Worm (Caenorhabditis elegans) whole organism, young adult: ENCODE results near the gene F23H12.5.

Experiments used
- B0336.3 ChIP-seq: fragments of 200-800 bp; sonication (Bioruptor generic); IDR thresholded peaks from 2 replicates; pipeline ENCODE4 v1.3.6; 2022; ENCODE audit warnings: missing genetic modification characterization, missing compliant biosample characterization
- F22D6.2 ChIP-seq: sonication (generic microtip); optimal IDR thresholded peaks from 2 replicates; lab custom pipeline; 2016; ENCODE audit warnings: mild to moderate bottlenecking, missing genetic modification characterization, missing compliant biosample characterization
- F33H1.4 ChIP-seq: fragments of 200-800 bp; sonication (Bioruptor generic); IDR thresholded peaks from 2 replicates; pipeline ENCODE4 v1.3.6; 2022; ENCODE audit warnings: missing genetic modification reagents, missing genetic modification characterization, missing compliant biosample characterization
- F52B5.7 ChIP-seq: sonication (generic microtip); optimal IDR thresholded peaks from 2 replicates; lab custom pipeline; 2016; ENCODE audit warnings: mild to moderate bottlenecking, missing genetic modification characterization, missing compliant biosample characterization
- F55B11.4 ChIP-seq: sonication (generic microtip); optimal IDR thresholded peaks from 2 replicates; lab custom pipeline; 2016; ENCODE audit warnings: missing compliant biosample characterization, missing genetic modification characterization, borderline replicate concordance; ENCODE audit not compliant: insufficient read depth
- F57C9.4 ChIP-seq: sonication (generic microtip); optimal IDR thresholded peaks from 2 replicates; lab custom pipeline; 2017; ENCODE audit warnings: mild to moderate bottlenecking, missing genetic modification characterization, missing compliant biosample characterization
- K12H6.12 ChIP-seq: fragments of 200-800 bp; sonication (Bioruptor generic); optimal IDR thresholded peaks from 2 replicates; lab custom pipeline; 2018; ENCODE audit warnings: mild to moderate bottlenecking, missing genetic modification characterization, missing compliant biosample characterization
- T26A5.8 ChIP-seq: sonication (generic microtip); optimal IDR thresholded peaks from 2 replicates; lab custom pipeline; 2016; ENCODE audit warnings: missing genetic modification characterization, missing compliant biosample characterization
- Y67H2A.10 ChIP-seq: fragments of 200-800 bp; sonication (Bioruptor generic); conservative IDR thresholded peaks from 2 replicates; pipeline ENCODE4 v1.3.6; 2022; ENCODE audit warnings: missing genetic modification reagents, missing genetic modification characterization, missing compliant biosample characterization
- Y79H2A.3 ChIP-seq: fragments of 200-800 bp; sonication (Bioruptor generic); conservative IDR thresholded peaks from 2 replicates; pipeline ENCODE4 v1.3.6; 2022; ENCODE audit warnings: missing genetic modification reagents, missing genetic modification characterization, missing compliant biosample characterization
- aptf-2 ChIP-seq: fragments of 200-800 bp; sonication (Bioruptor generic); conservative IDR thresholded peaks from 2 replicates; pipeline ENCODE4 v1.3.6; 2022; ENCODE audit warnings: missing genetic modification reagents, missing genetic modification characterization, missing compliant biosample characterization
- bed-2 ChIP-seq: fragments of 200-800 bp; sonication (Bioruptor generic); IDR thresholded peaks from 2 replicates; pipeline ENCODE4 v1.3.6; 2022; ENCODE audit warnings: missing genetic modification reagents, missing genetic modification characterization, missing compliant biosample characterization
- ceh-40 ChIP-seq: fragments of 200-800 bp; sonication (Bioruptor generic); IDR thresholded peaks from 2 replicates; pipeline ENCODE4 v1.3.6; 2022; ENCODE audit warnings: missing genetic modification characterization, missing compliant biosample characterization
- ceh-58 ChIP-seq: fragments of 200-800 bp; sonication (Bioruptor generic); IDR thresholded peaks from 2 replicates; pipeline ENCODE4 v1.3.6; 2022; ENCODE audit warnings: missing genetic modification characterization, missing compliant biosample characterization
- ceh-79 ChIP-seq: sonication (generic microtip); optimal IDR thresholded peaks from 2 replicates; lab custom pipeline; 2017; ENCODE audit warnings: mild to moderate bottlenecking, missing genetic modification characterization, missing compliant biosample characterization
- ceh-91 ChIP-seq: fragments of 200-800 bp; sonication (Bioruptor generic); IDR thresholded peaks from 2 replicates; pipeline ENCODE4 v1.3.6; 2022; ENCODE audit warnings: missing genetic modification reagents, missing genetic modification characterization, missing compliant biosample characterization
- gei-17 ChIP-seq: fragments of 200-800 bp; sonication (Bioruptor generic); optimal IDR thresholded peaks from 2 replicates; lab custom pipeline; 2018; ENCODE audit warnings: mild to moderate bottlenecking, missing genetic modification characterization, missing compliant biosample characterization
- hmg-20 ChIP-seq: fragments of 200-800 bp; sonication (Bioruptor generic); IDR thresholded peaks from 2 replicates; pipeline ENCODE4 v1.3.6; 2022; ENCODE audit warnings: missing genetic modification reagents, missing genetic modification characterization, missing compliant biosample characterization
- hrde-1 ChIP-seq: sonication (generic microtip); optimal IDR thresholded peaks from 2 replicates; lab custom pipeline; 2016; ENCODE audit warnings: missing genetic modification characterization, mild to moderate bottlenecking, missing compliant biosample characterization, moderate library complexity, missing genotype, missing genetic modification reagents, borderline replicate concordance
- let-526 ChIP-seq: fragments of 200-800 bp; sonication (Bioruptor generic); IDR thresholded peaks from 2 replicates; pipeline ENCODE4 v1.3.6; 2022; ENCODE audit warnings: missing genetic modification reagents, missing genetic modification characterization, missing compliant biosample characterization
- lin-26 ChIP-seq: fragments of 200-800 bp; sonication (Bioruptor generic); IDR thresholded peaks from 2 replicates; pipeline ENCODE4 v1.3.6; 2022; ENCODE audit warnings: missing genetic modification reagents, missing genetic modification characterization, missing compliant biosample characterization
- lin-35 ChIP-seq, 3 experiments: fragments of 150-350 bp in 2 of 3; sonication (generic microtip) in 1 of 3; optimal IDR thresholded peaks; 2 replicates each; lab custom pipeline; 2014 to 2018; ENCODE audit warnings: missing biosample characterization in 3 of 3, missing genetic modification characterization in 3 of 3, missing genetic modification reagents in 3 of 3
- madf-3 ChIP-seq: fragments of 200-800 bp; sonication (Bioruptor generic); IDR thresholded peaks from 2 replicates; pipeline ENCODE4 v1.3.6; 2022; ENCODE audit warnings: missing genetic modification reagents, missing genetic modification characterization, missing compliant biosample characterization
- madf-8 ChIP-seq: fragments of 200-800 bp; sonication (Bioruptor generic); conservative IDR thresholded peaks from 2 replicates; pipeline ENCODE4 v1.3.6; 2022; ENCODE audit warnings: missing genetic modification reagents, missing genetic modification characterization, missing compliant biosample characterization
- mes-4 ChIP-seq: sonication (generic microtip); optimal IDR thresholded peaks from 2 replicates; lab custom pipeline; 2016; ENCODE audit warnings: missing genotype, missing genetic modification characterization, missing compliant biosample characterization
- nfyb-1 ChIP-seq: fragments of 200-800 bp; sonication (Bioruptor generic); IDR thresholded peaks from 2 replicates; pipeline ENCODE4 v1.3.6; 2022; ENCODE audit warnings: missing genetic modification reagents, missing genetic modification characterization, missing compliant biosample characterization
- nhr-120 ChIP-seq: fragments of 200-800 bp; sonication (Bioruptor generic); IDR thresholded peaks from 2 replicates; pipeline ENCODE4 v1.3.6; 2022; ENCODE audit warnings: missing genetic modification characterization, missing compliant biosample characterization
- nhr-179 ChIP-seq: sonication (generic microtip); optimal IDR thresholded peaks from 2 replicates; lab custom pipeline; 2016; ENCODE audit warnings: mild to moderate bottlenecking, missing genetic modification characterization, missing compliant biosample characterization
- repo-1 ChIP-seq: sonication (generic microtip); optimal IDR thresholded peaks from 2 replicates; lab custom pipeline; 2017; ENCODE audit warnings: mild to moderate bottlenecking, missing genetic modification characterization, missing compliant biosample characterization
- sdz-38 ChIP-seq: sonication (generic microtip); optimal IDR thresholded peaks from 2 replicates; lab custom pipeline; 2016; ENCODE audit warnings: missing genotype, missing genetic modification characterization, missing compliant biosample characterization
- sea-2 ChIP-seq: fragments of 200-800 bp; sonication (Bioruptor generic); IDR thresholded peaks from 2 replicates; pipeline ENCODE4 v1.3.6; 2022; ENCODE audit warnings: missing genetic modification characterization, missing compliant biosample characterization
- snpc-1.3 ChIP-seq: sonication (generic microtip); optimal IDR thresholded peaks from 2 replicates; lab custom pipeline; 2017; ENCODE audit warnings: missing genetic modification characterization, mild to moderate bottlenecking, missing compliant biosample characterization, antibody characterized with exemption, moderate library complexity, missing genotype, missing genetic modification reagents; ENCODE audit not compliant: insufficient read depth
- snpc-3.4 ChIP-seq: sonication (generic microtip); optimal IDR thresholded peaks from 2 replicates; lab custom pipeline; 2017; ENCODE audit warnings: missing genetic modification characterization, mild to moderate bottlenecking, missing compliant biosample characterization, antibody characterized with exemption, moderate library complexity, missing genotype, missing genetic modification reagents
- sptf-2 ChIP-seq: fragments of 200-800 bp; sonication (Bioruptor generic); optimal IDR thresholded peaks from 2 replicates; lab custom pipeline; 2018; ENCODE audit warnings: mild to moderate bottlenecking, missing genetic modification characterization, missing compliant biosample characterization
- unc-62 ChIP-seq: fragments of 150-350 bp; optimal IDR thresholded peaks from 2 replicates; lab custom pipeline; 2014; ENCODE audit warnings: missing biosample characterization, missing genetic modification reagents, missing genetic modification characterization
- xnd-1 ChIP-seq: sonication (generic microtip); optimal IDR thresholded peaks from 2 replicates; lab custom pipeline; 2016; ENCODE audit warnings: missing genotype, missing genetic modification reagents, missing genetic modification characterization, missing compliant biosample characterization
- ztf-18 ChIP-seq: sonication (generic microtip); optimal IDR thresholded peaks from 2 replicates; lab custom pipeline; 2016; ENCODE audit warnings: missing genotype, mild to moderate bottlenecking, missing genetic modification characterization, missing compliant biosample characterization
- ztf-22 ChIP-seq: fragments of 200-800 bp; sonication (Bioruptor generic); optimal IDR thresholded peaks from 2 replicates; lab custom pipeline; 2018; ENCODE audit warnings: mild to moderate bottlenecking, missing genetic modification characterization, moderate library complexity, missing compliant biosample characterization
- ztf-25 ChIP-seq: fragments of 200-800 bp; sonication (Bioruptor generic); IDR thresholded peaks from 2 replicates; pipeline ENCODE4 v1.3.6; 2022; ENCODE audit warnings: missing genetic modification reagents, missing genetic modification characterization, missing compliant biosample characterization
- ztf-26 ChIP-seq: sonication (generic microtip); optimal IDR thresholded peaks from 2 replicates; lab custom pipeline; 2017; ENCODE audit warnings: missing genetic modification characterization, missing compliant biosample characterization
- ztf-3 ChIP-seq: fragments of 200-800 bp; sonication (Bioruptor generic); optimal IDR thresholded peaks from 2 replicates; lab custom pipeline; 2018; ENCODE audit warnings: mild to moderate bottlenecking, missing genetic modification characterization, missing compliant biosample characterization

The F23H12.5 gene

DNA sequence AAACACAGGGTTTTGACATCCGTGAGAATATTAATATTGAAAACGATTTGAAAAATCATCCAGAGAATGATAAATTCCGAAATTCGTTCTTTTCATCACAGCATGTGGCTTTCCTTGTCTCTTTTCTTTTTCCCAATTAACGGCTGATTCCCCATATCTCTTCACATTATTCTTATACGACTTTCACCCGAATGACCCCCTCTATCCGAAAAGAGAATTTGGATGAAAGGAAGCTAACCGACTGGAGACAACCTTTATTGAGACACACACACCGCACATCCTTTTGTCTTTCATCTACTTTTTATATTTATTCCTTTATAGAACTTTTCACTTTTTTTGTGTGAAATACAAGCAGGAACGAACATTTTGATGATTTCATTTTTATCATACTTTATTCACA lies 815 bp upstream of the F23H12.5 start:
- TF ChIP-seq Y67H2A.10 (GFP tag; lab: Robert Waterston, UW) (no peak), aptf-2 (no peak), T26A5.8 (no peak), B0336.3 (GFP tag; lab: Robert Waterston, UW) (no peak), repo-1 (tag; lab: Kevin White, UChicago) (no peak), F57C9.4 (tag; lab: Kevin White, UChicago) (no peak), lin-35 (GFP tag; optimal IDR thresholded peaks at IDR 0.05; lab: Kevin White, UChicago) (no peak), lin-26 (GFP tag; lab: Robert Waterston, UW) (no peak), let-526 (no peak), ceh-58 (GFP tag; lab: Robert Waterston, UW) (no peak), ztf-26 (no peak), ceh-40 (GFP tag; lab: Robert Waterston, UW) (no peak), snpc-3.4 (no peak), snpc-1.3 (tag; lab: Kevin White, UChicago) (no peak), madf-8 (GFP tag; lab: Robert Waterston, UW) (no peak), Y79H2A.3 (GFP tag; lab: Robert Waterston, UW) (no peak), sea-2 (no peak), ceh-79 (tag; lab: Kevin White, UChicago) (no peak)
- TF ChIP-seq, all 124 proteins: peak for 0

ce11 chrV:12361644-12362043 lies 3.2 kb downstream of the F23H12.5 start, which contains the start of gene fipr-1:
TSS of gene fipr-1 (minus strand) at chrV:12361744.
- TF ChIP-seq ztf-18 (tag; lab: Kevin White, UChicago) (no peak), ztf-22 (no peak), hmg-20 (no peak), F52B5.7 (tag; lab: Kevin White, UChicago) (no peak), mes-4 (no peak), F22D6.2 (no peak), Y67H2A.10 (GFP tag; lab: Robert Waterston, UW) (no peak), hrde-1 (tag; lab: Kevin White, UChicago) (no peak), ztf-25 (no peak), nfyb-1 (GFP tag; lab: Robert Waterston, UW) (no peak), xnd-1 (tag; lab: Kevin White, UChicago) (no peak), F55B11.4 (tag; lab: Kevin White, UChicago) (no peak), ztf-3 (no peak), lin-35 (GFP tag; optimal IDR thresholded peaks at IDR 0.05; lab: Kevin White, UChicago) (no peak), B0336.3 (GFP tag; lab: Robert Waterston, UW) (no peak), aptf-2 (no peak), nhr-120 (GFP tag; lab: Robert Waterston, UW) (no peak)

DNA sequence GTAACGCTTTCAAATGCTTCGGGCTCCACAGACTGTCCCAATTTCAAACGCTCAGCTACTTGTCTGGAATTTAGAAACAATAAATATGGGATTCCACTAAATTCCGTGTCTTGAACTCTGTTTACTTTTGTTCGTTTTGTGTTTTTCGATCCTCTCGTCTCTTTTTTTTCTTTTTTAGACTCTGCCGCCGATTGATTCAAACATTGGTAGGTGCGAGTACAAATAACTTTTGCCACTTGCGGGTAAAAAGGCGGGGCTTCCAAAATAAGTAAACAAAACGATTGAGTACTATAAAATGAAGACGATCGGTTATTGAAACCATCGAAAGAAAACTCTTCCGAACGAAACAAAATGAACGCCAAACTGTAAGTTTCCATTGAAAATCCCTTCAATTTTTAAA lies 6.7 kb downstream of the F23H12.5 start, which contains the start of gene fipr-2:
TSS of gene fipr-2 (plus strand) at position 245 of the 400 bp plus-strand sequence.
- TF ChIP-seq sdz-38: no peak
- TF ChIP-seq gei-17 (GFP tag; lab: Kevin White, UChicago): no peak
- TF ChIP-seq nhr-179: no peak
- TF ChIP-seq K12H6.12: no peak
- TF ChIP-seq sptf-2 (GFP tag; lab: Kevin White, UChicago): no peak
- TF ChIP-seq mes-4: no peak
- TF ChIP-seq ztf-3: no peak
- TF ChIP-seq F33H1.4 (GFP tag; lab: Robert Waterston, UW): no peak
- TF ChIP-seq ceh-91 (GFP tag; lab: Robert Waterston, UW): no peak
- no peak for TF ChIP-seq T26A5.8
- no peak for TF ChIP-seq snpc-1.3 (tag; lab: Kevin White, UChicago)
- no peak for TF ChIP-seq bed-2
- TF ChIP-seq madf-3: no peak
- no peak for TF ChIP-seq unc-62
